Worm (Caenorhabditis elegans): ENCODE measurements around the gene spp-19.

spp-19 gene

DNA sequence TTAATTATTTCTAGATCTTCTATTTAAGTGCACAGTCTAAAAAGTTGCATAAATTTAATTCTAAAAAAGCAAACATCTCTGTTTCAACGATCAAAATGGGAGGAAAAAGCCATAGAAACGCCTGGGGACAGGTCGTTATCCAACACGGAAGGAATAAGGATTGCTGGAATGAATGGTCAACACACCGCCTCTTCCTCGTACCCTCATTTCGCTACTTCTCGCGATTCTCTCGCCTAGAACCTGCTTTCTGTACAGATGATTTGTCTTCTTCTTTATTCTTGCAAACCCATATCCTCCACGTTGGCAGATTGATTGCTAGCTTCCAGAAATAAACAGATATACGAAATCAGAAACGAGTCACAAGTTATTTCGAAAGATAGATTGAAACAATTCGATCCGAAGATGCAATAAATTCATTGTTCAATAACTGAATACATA, 46.6 kb downstream of the spp-19 start, which contains the start of gene dpy-11 (continued):
- no peak for TF ChIP-seq unc-130 (GFP tag; optimal IDR thresholded peaks at IDR 0.05)
- TF ChIP-seq ztf-7 (tag; optimal IDR thresholded peaks at IDR 0.05): no peak
- no peak for TF ChIP-seq dpl-1 (GFP tag; optimal IDR thresholded peaks at IDR 0.05)
- no peak for TF ChIP-seq zfp-2 (tag; optimal IDR thresholded peaks at IDR 0.05)
- TF ChIP-seq lin-29 (GFP tag; IDR thresholded peaks at IDR 0.05): no peak
- TF ChIP-seq snpc-4 (tag; optimal IDR thresholded peaks at IDR 0.05): no peak
- no peak for TF ChIP-seq skn-1 (tag; optimal IDR thresholded peaks at IDR 0.05)
- TF ChIP-seq ces-1 (GFP tag; optimal IDR thresholded peaks at IDR 0.05): no peak
- no peak for TF ChIP-seq cey-2 (tag; optimal IDR thresholded peaks at IDR 0.05; ENCODE audit: borderline replicate concordance, insufficient read depth)
- no peak for TF ChIP-seq nhr-42 (GFP tag; IDR thresholded peaks at IDR 0.05)
- no peak for TF ChIP-seq nhr-10 (tag; optimal IDR thresholded peaks at IDR 0.05)
- TF ChIP-seq ztf-11 (tag; optimal IDR thresholded peaks at IDR 0.05): no peak
- TF ChIP-seq zip-2 (tag; optimal IDR thresholded peaks at IDR 0.05): no peak
- TF ChIP-seq pqm-1 (tag; optimal IDR thresholded peaks at IDR 0.05): no peak
- TF ChIP-seq egl-43 (GFP tag; IDR thresholded peaks at IDR 0.05): no peak
- no peak for TF ChIP-seq daf-8 (GFP tag; IDR thresholded peaks at IDR 0.05)
- TF ChIP-seq sdz-12 (GFP tag; optimal IDR thresholded peaks at IDR 0.05): peak; percentile 90
- no peak for TF ChIP-seq nhr-11 (tag; optimal IDR thresholded peaks at IDR 0.05)
- peak; percentile 53 for TF ChIP-seq spr-1 (tag; optimal IDR thresholded peaks at IDR 0.05)
- TF ChIP-seq nhr-76 (tag; optimal IDR thresholded peaks at IDR 0.05): no peak
- no peak for TF ChIP-seq ceh-62 (tag; optimal IDR thresholded peaks at IDR 0.05)
- no peak for TF ChIP-seq ZK546.5 (tag; optimal IDR thresholded peaks at IDR 0.05)
- no peak for TF ChIP-seq dmd-8 (GFP tag; IDR thresholded peaks at IDR 0.05)
- TF ChIP-seq lin-38 (GFP tag; IDR thresholded peaks at IDR 0.05): peak; percentile 53
- no peak for TF ChIP-seq arid-1 (GFP tag; conservative IDR thresholded peaks at IDR 0.05)
- TF ChIP-seq nhr-41 (GFP tag; IDR thresholded peaks at IDR 0.05): no peak

DNA sequence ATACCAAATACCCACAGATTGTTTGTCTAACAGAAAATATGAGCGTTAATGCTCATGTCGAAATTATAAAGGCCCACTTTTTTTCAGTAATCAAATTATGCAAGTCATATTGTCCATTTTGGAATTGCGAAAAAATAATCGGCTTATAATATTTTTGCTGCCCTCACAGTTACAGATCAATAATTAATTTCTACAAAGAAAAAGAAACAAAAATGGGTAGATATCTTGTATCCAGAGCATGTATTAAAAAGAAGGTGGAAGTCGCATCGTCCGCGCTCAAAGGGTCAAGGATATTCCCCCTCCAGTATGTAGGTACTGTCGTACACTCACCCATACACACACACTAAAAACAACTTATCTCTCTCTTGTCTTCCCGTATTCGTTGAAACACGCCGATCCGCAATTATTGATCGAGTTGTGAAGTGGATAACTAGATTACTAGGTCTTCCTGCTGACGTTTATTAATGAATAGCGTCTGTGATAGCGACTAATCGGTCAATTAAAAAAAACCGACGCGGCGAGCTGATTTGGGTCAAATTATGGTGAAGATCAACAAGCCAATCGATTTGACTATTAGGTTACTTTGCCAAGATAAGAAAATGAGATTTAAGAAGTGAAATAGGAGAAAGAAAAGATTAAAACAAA, 47.6 kb downstream of the spp-19 start:
- peak in 1 of 2 experiments; percentile 95 for TF ChIP-seq unc-62 (GFP tag; optimal IDR thresholded peaks at IDR 0.05 in 1 of 2)
- no peak for TF ChIP-seq unc-62 (tag; optimal IDR thresholded peaks at IDR 0.05)
- TF ChIP-seq nhr-76 (tag; optimal IDR thresholded peaks at IDR 0.05): no peak

DNA sequence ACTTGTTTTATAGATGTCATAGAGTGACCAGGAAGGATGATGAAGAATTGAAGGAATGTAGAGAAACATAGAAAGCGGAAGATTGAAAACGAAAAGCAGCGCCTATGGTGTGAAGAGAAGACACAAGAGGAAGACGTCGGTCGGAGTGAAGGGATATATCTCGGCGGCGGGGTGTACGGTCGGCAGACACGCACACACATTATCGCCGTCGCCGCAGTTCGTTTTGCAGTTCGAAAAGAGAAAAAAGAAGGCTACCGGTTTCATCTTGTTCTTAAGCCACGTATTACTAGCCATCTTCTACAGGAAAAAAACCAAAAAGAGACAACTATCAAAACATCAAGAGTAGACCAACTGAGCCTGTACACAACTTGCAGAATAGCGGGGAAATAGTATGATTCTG, 48.1 kb downstream of the spp-19 start:
- TF ChIP-seq lin-15B (tag; optimal IDR thresholded peaks at IDR 0.05) (no peak), fos-1 (tag; optimal IDR thresholded peaks at IDR 0.05) (no peak), F44E2.7 (GFP tag; IDR thresholded peaks at IDR 0.05) (no peak), lin-38 (GFP tag; IDR thresholded peaks at IDR 0.05) (peak; percentile 17; the same call in 1 of the 2 replicates), tra-1 (GFP tag; IDR thresholded peaks at IDR 0.05) (no peak), nhr-237 (tag; optimal IDR thresholded peaks at IDR 0.05) (no peak), nhr-102 (tag; optimal IDR thresholded peaks at IDR 0.05) (no peak), sdz-12 (GFP tag; optimal IDR thresholded peaks at IDR 0.05) (no peak), nhr-111 (GFP tag; optimal IDR thresholded peaks at IDR 0.05) (no peak), daf-12 (tag; optimal IDR thresholded peaks at IDR 0.05) (no peak), ceh-44 (GFP tag; IDR thresholded peaks at IDR 0.05) (no peak), cey-2 (tag; optimal IDR thresholded peaks at IDR 0.05; ENCODE audit: borderline replicate concordance, insufficient read depth) (no peak), Y5F2A.4 (GFP tag; optimal IDR thresholded peaks at IDR 0.05) (no peak), hlh-11 (tag; optimal IDR thresholded peaks at IDR 0.05) (peak; percentile 29), ctbp-1 (GFP tag; IDR thresholded peaks at IDR 0.05) (0 out of 2 replicates have a peak, but pooled peaks have one; percentile 7), mxl-3 (GFP tag; optimal IDR thresholded peaks at IDR 0.05) (peak; percentile 63), dpl-1 (GFP tag; optimal IDR thresholded peaks at IDR 0.05) (no peak), Y75B8A.6 (GFP tag; IDR thresholded peaks at IDR 0.05) (no peak), aly-2 (tag; optimal IDR thresholded peaks at IDR 0.05) (no peak), R02D3.7 (tag; optimal IDR thresholded peaks at IDR 0.05) (no peak), lin-29 (GFP tag; IDR thresholded peaks at IDR 0.05) (no peak), F37D6.2 (tag; optimal IDR thresholded peaks at IDR 0.05) (no peak), T20F7.1 (GFP tag; optimal IDR thresholded peaks at IDR 0.05) (no peak), F26F4.8 (GFP tag; conservative IDR thresholded peaks at IDR 0.05) (no peak), gei-8 (GFP tag; optimal IDR thresholded peaks at IDR 0.05) (no peak), daf-8 (GFP tag; IDR thresholded peaks at IDR 0.05) (no peak), ztf-7 (tag; optimal IDR thresholded peaks at IDR 0.05) (no peak), zip-2 (tag; optimal IDR thresholded peaks at IDR 0.05) (no peak), zfp-3 (GFP tag; conservative IDR thresholded peaks at IDR 0.05) (no peak)

Data from whole organism, L4 larva.